Worm (Caenorhabditis elegans) whole organism, young adult: ENCODE results near the gene pkd-2.
A peak's percentile ranks its signal among the peaks of the same experiment; 100 is the strongest.

ENCODE experiments used
- B0035.1 ChIP-seq: sonication (generic microtip); optimal IDR thresholded peaks from 2 replicates; lab custom pipeline; 2016; ENCODE audit warnings: missing genetic modification characterization, mild to moderate bottlenecking, missing compliant biosample characterization, missing genotype, missing genetic modification reagents
- B0261.1 ChIP-seq: sonication (generic microtip); optimal IDR thresholded peaks from 2 replicates; lab custom pipeline; 2016; ENCODE audit warnings: mild to moderate bottlenecking, missing genetic modification characterization, moderate library complexity, missing compliant biosample characterization
- C06A6.2 ChIP-seq: fragments of 200-800 bp; sonication (Bioruptor generic); conservative IDR thresholded peaks from 2 replicates; pipeline ENCODE4 v1.3.6; 2022; ENCODE audit warnings: missing genetic modification characterization, missing compliant biosample characterization
- C17E4.6 ChIP-seq: fragments of 200-800 bp; sonication (Bioruptor generic); IDR thresholded peaks from 2 replicates; pipeline ENCODE4 v1.3.6; 2022; ENCODE audit warnings: missing genetic modification reagents, missing genetic modification characterization, missing compliant biosample characterization
- F33H1.4 ChIP-seq: fragments of 200-800 bp; sonication (Bioruptor generic); IDR thresholded peaks from 2 replicates; pipeline ENCODE4 v1.3.6; 2022; ENCODE audit warnings: missing genetic modification reagents, missing genetic modification characterization, missing compliant biosample characterization
- F49E8.2 ChIP-seq: sonication (generic microtip); optimal IDR thresholded peaks from 3 replicates; lab custom pipeline; 2017; ENCODE audit warnings: missing genetic modification characterization, mild to moderate bottlenecking, missing compliant biosample characterization, antibody characterized with exemption, moderate library complexity; ENCODE audit not compliant: insufficient read depth
- F57A8.1 ChIP-seq: fragments of 200-800 bp; sonication (Bioruptor generic); optimal IDR thresholded peaks from 2 replicates; lab custom pipeline; 2018; ENCODE audit warnings: mild to moderate bottlenecking, missing genetic modification characterization, moderate library complexity, missing compliant biosample characterization
- F57C9.4 ChIP-seq: sonication (generic microtip); optimal IDR thresholded peaks from 2 replicates; lab custom pipeline; 2017; ENCODE audit warnings: mild to moderate bottlenecking, missing genetic modification characterization, missing compliant biosample characterization
- K11D2.4 ChIP-seq: fragments of 200-800 bp; sonication (Bioruptor generic); IDR thresholded peaks from 2 replicates; pipeline ENCODE4 v1.3.6; 2022; ENCODE audit warnings: missing genetic modification reagents, missing genetic modification characterization, missing compliant biosample characterization
- K12H6.12 ChIP-seq: fragments of 200-800 bp; sonication (Bioruptor generic); optimal IDR thresholded peaks from 2 replicates; lab custom pipeline; 2018; ENCODE audit warnings: mild to moderate bottlenecking, missing genetic modification characterization, missing compliant biosample characterization
- T07F8.4 ChIP-seq: sonication (generic microtip); optimal IDR thresholded peaks from 2 replicates; lab custom pipeline; 2016; ENCODE audit warnings: mild to moderate bottlenecking, missing genetic modification characterization, moderate library complexity, missing compliant biosample characterization
- Y67H2A.10 ChIP-seq: fragments of 200-800 bp; sonication (Bioruptor generic); conservative IDR thresholded peaks from 2 replicates; pipeline ENCODE4 v1.3.6; 2022; ENCODE audit warnings: missing genetic modification reagents, missing genetic modification characterization, missing compliant biosample characterization
- Y95B8A.8 ChIP-seq: fragments of 200-800 bp; sonication (Bioruptor generic); IDR thresholded peaks from 2 replicates; pipeline ENCODE4 v1.3.6; 2022; ENCODE audit warnings: missing genetic modification reagents, missing genetic modification characterization, missing compliant biosample characterization
- ama-1 ChIP-seq, 3 experiments: fragments of 150-350 bp in 1 of 3; sonication (generic microtip) in 2 of 3; optimal IDR thresholded peaks; 2 replicates each; lab custom pipeline; 2014 to 2018; ENCODE audit warnings: missing biosample characterization in 2 of 3, missing genetic modification characterization in 2 of 3, missing genetic modification reagents in 2 of 3
- athp-1 ChIP-seq: sonication (generic microtip); optimal IDR thresholded peaks from 2 replicates; lab custom pipeline; 2017; ENCODE audit warnings: mild to moderate bottlenecking, missing genetic modification characterization, missing compliant biosample characterization
- cebp-1 ChIP-seq, 2 experiments: fragments of 200-800 bp in 1 of 2; sonication (Bioruptor generic) in 1 of 2; sonication (generic microtip) in 1 of 2; IDR thresholded peaks in 1 of 2; optimal IDR thresholded peaks in 1 of 2; 2 replicates each; pipeline versions ENCODE4 v1.3.6 to Lab custom; 2017 to 2022; ENCODE audit warnings: missing compliant biosample characterization in 2 of 2, missing genetic modification characterization in 2 of 2, mild to moderate bottlenecking in 1 of 2, missing genetic modification reagents in 1 of 2, moderate library complexity in 1 of 2
- ceh-100 ChIP-seq: fragments of 200-800 bp; sonication (Bioruptor generic); IDR thresholded peaks from 2 replicates; pipeline ENCODE4 v1.3.6; 2022; ENCODE audit warnings: missing genetic modification reagents, missing genetic modification characterization, missing compliant biosample characterization
- ceh-58 ChIP-seq: fragments of 200-800 bp; sonication (Bioruptor generic); IDR thresholded peaks from 2 replicates; pipeline ENCODE4 v1.3.6; 2022; ENCODE audit warnings: missing genetic modification characterization, missing compliant biosample characterization
- ceh-79 ChIP-seq: sonication (generic microtip); optimal IDR thresholded peaks from 2 replicates; lab custom pipeline; 2017; ENCODE audit warnings: mild to moderate bottlenecking, missing genetic modification characterization, missing compliant biosample characterization
- dpl-1 ChIP-seq: fragments of 150-350 bp; optimal IDR thresholded peaks from 2 replicates; lab custom pipeline; 2014; ENCODE audit warnings: missing biosample characterization, missing genetic modification reagents, missing genetic modification characterization
- egl-18 ChIP-seq: fragments of 200-800 bp; sonication (Bioruptor generic); IDR thresholded peaks from 2 replicates; pipeline ENCODE4 v1.3.6; 2022; ENCODE audit warnings: missing genetic modification reagents, missing genetic modification characterization, missing compliant biosample characterization
- egl-44 ChIP-seq: fragments of 200-800 bp; sonication (Bioruptor generic); IDR thresholded peaks from 2 replicates; pipeline ENCODE4 v1.3.6; 2022; ENCODE audit warnings: missing genetic modification reagents, missing genetic modification characterization, missing compliant biosample characterization
- gei-17 ChIP-seq: fragments of 200-800 bp; sonication (Bioruptor generic); optimal IDR thresholded peaks from 2 replicates; lab custom pipeline; 2018; ENCODE audit warnings: mild to moderate bottlenecking, missing genetic modification characterization, missing compliant biosample characterization
- hlh-26 ChIP-seq: fragments of 200-800 bp; sonication (Bioruptor generic); conservative IDR thresholded peaks from 2 replicates; pipeline ENCODE4 v1.3.6; 2022; ENCODE audit warnings: missing genetic modification reagents, missing genetic modification characterization, missing compliant biosample characterization
- hrde-1 ChIP-seq: sonication (generic microtip); optimal IDR thresholded peaks from 2 replicates; lab custom pipeline; 2016; ENCODE audit warnings: missing genetic modification characterization, mild to moderate bottlenecking, missing compliant biosample characterization, moderate library complexity, missing genotype, missing genetic modification reagents, borderline replicate concordance
- hsf-1 ChIP-seq: fragments of 200-800 bp; sonication (Bioruptor generic); IDR thresholded peaks from 2 replicates; pipeline ENCODE4 v1.3.6; 2022; ENCODE audit warnings: missing genetic modification reagents, missing genetic modification characterization, missing compliant biosample characterization
- let-526 ChIP-seq: fragments of 200-800 bp; sonication (Bioruptor generic); IDR thresholded peaks from 2 replicates; pipeline ENCODE4 v1.3.6; 2022; ENCODE audit warnings: missing genetic modification reagents, missing genetic modification characterization, missing compliant biosample characterization
- let-607 ChIP-seq, 2 experiments: fragments of 200-800 bp in 1 of 2; sonication (Bioruptor generic) in 1 of 2; sonication (generic microtip) in 1 of 2; optimal IDR thresholded peaks; 2 replicates each; lab custom pipeline; 2016 to 2018; ENCODE audit warnings: mild to moderate bottlenecking in 2 of 2, missing compliant biosample characterization in 2 of 2, missing genetic modification characterization in 2 of 2, moderate library complexity in 2 of 2, missing genotype in 1 of 2
- madf-10 ChIP-seq: sonication (generic microtip); optimal IDR thresholded peaks from 2 replicates; lab custom pipeline; 2016; ENCODE audit warnings: mild to moderate bottlenecking, missing genetic modification characterization, missing compliant biosample characterization
- madf-3 ChIP-seq: fragments of 200-800 bp; sonication (Bioruptor generic); IDR thresholded peaks from 2 replicates; pipeline ENCODE4 v1.3.6; 2022; ENCODE audit warnings: missing genetic modification reagents, missing genetic modification characterization, missing compliant biosample characterization
- madf-6 ChIP-seq: fragments of 200-800 bp; sonication (Bioruptor generic); IDR thresholded peaks from 2 replicates; pipeline ENCODE4 v1.3.6; 2022; ENCODE audit warnings: missing genetic modification reagents, missing genetic modification characterization, missing compliant biosample characterization
- madf-8 ChIP-seq: fragments of 200-800 bp; sonication (Bioruptor generic); conservative IDR thresholded peaks from 2 replicates; pipeline ENCODE4 v1.3.6; 2022; ENCODE audit warnings: missing genetic modification reagents, missing genetic modification characterization, missing compliant biosample characterization
- mcd-1 ChIP-seq: fragments of 200-800 bp; sonication (Bioruptor generic); IDR thresholded peaks from 2 replicates; pipeline ENCODE4 v1.3.6; 2022; ENCODE audit warnings: missing genetic modification reagents, missing genetic modification characterization, missing compliant biosample characterization
- nfya-1 ChIP-seq: sonication (generic microtip); optimal IDR thresholded peaks from 2 replicates; lab custom pipeline; 2017; ENCODE audit warnings: antibody characterized with exemption, missing compliant biosample characterization, missing genetic modification characterization, borderline replicate concordance; ENCODE audit not compliant: insufficient read depth
- nfya-2 ChIP-seq: fragments of 200-800 bp; sonication (Bioruptor generic); IDR thresholded peaks from 2 replicates; pipeline ENCODE4 v1.3.6; 2022; ENCODE audit warnings: missing genetic modification reagents, missing genetic modification characterization, missing compliant biosample characterization
- nfyb-1 ChIP-seq: fragments of 200-800 bp; sonication (Bioruptor generic); IDR thresholded peaks from 2 replicates; pipeline ENCODE4 v1.3.6; 2022; ENCODE audit warnings: missing genetic modification reagents, missing genetic modification characterization, missing compliant biosample characterization
- nhr-27 ChIP-seq: fragments of 200-800 bp; sonication (Bioruptor generic); optimal IDR thresholded peaks from 2 replicates; lab custom pipeline; 2018; ENCODE audit warnings: mild to moderate bottlenecking, missing genetic modification characterization, moderate library complexity, missing compliant biosample characterization
- nhr-80 ChIP-seq: sonication (generic microtip); optimal IDR thresholded peaks from 2 replicates; lab custom pipeline; 2016; ENCODE audit warnings: missing genetic modification characterization, missing compliant biosample characterization
- nhr-90 ChIP-seq: sonication (generic microtip); optimal IDR thresholded peaks from 2 replicates; lab custom pipeline; 2016; ENCODE audit warnings: missing genotype, mild to moderate bottlenecking, missing genetic modification characterization, missing compliant biosample characterization
- pbrm-1 ChIP-seq: fragments of 200-800 bp; sonication (Bioruptor generic); IDR thresholded peaks from 2 replicates; pipeline ENCODE4 v1.3.6; 2022; ENCODE audit warnings: missing genetic modification reagents, missing genetic modification characterization, missing compliant biosample characterization
- rpc-1 ChIP-seq, 2 experiments: fragments of 150-350 bp in 1 of 2; sonication (generic microtip) in 1 of 2; optimal IDR thresholded peaks; 2 replicates each; lab custom pipeline; 2014 to 2018; ENCODE audit warnings: missing biosample characterization in 1 of 2, missing genetic modification characterization in 1 of 2, missing genetic modification reagents in 1 of 2, missing genotype in 1 of 2
- unc-130 ChIP-seq: sonication (generic microtip); optimal IDR thresholded peaks from 2 replicates; lab custom pipeline; 2016; ENCODE audit warnings: missing genetic modification reagents, missing genetic modification characterization, missing compliant biosample characterization
- xnd-1 ChIP-seq: sonication (generic microtip); optimal IDR thresholded peaks from 2 replicates; lab custom pipeline; 2016; ENCODE audit warnings: missing genotype, missing genetic modification reagents, missing genetic modification characterization, missing compliant biosample characterization
- zfh-2 ChIP-seq: fragments of 200-800 bp; sonication (Bioruptor generic); conservative IDR thresholded peaks from 2 replicates; pipeline ENCODE4 v1.3.6; 2022; ENCODE audit warnings: missing genetic modification reagents, missing genetic modification characterization, missing compliant biosample characterization
- ztf-18 ChIP-seq: sonication (generic microtip); optimal IDR thresholded peaks from 2 replicates; lab custom pipeline; 2016; ENCODE audit warnings: missing genotype, mild to moderate bottlenecking, missing genetic modification characterization, missing compliant biosample characterization
- ztf-26 ChIP-seq: sonication (generic microtip); optimal IDR thresholded peaks from 2 replicates; lab custom pipeline; 2017; ENCODE audit warnings: missing genetic modification characterization, missing compliant biosample characterization
- ztf-6 ChIP-seq: fragments of 200-800 bp; sonication (Bioruptor generic); IDR thresholded peaks from 2 replicates; pipeline ENCODE4 v1.3.6; 2022; ENCODE audit warnings: missing genetic modification reagents, missing genetic modification characterization, missing compliant biosample characterization

pkd-2 gene

ce11 chrIV:15187517-15188181 lies 47.1 kb downstream of the pkd-2 start:
- TF ChIP-seq F57C9.4 (no peak), C17E4.6 (GFP tag; lab: Robert Waterston, UW) (no peak), ceh-79 (tag; lab: Kevin White, UChicago) (no peak), egl-18 (GFP tag; lab: Robert Waterston, UW) (no peak), cebp-1 (GFP tag; IDR thresholded peaks at IDR 0.05; lab: Robert Waterston, UW) (no peak), cebp-1 (tag; optimal IDR thresholded peaks at IDR 0.05; lab: Kevin White, UChicago) (no peak), madf-8 (GFP tag; lab: Robert Waterston, UW) (no peak), let-607 (tag; optimal IDR thresholded peaks at IDR 0.05; lab: Kevin White, UChicago) (no peak), zfh-2 (GFP tag; lab: Robert Waterston, UW) (no peak), C06A6.2 (GFP tag; lab: Robert Waterston, UW) (no peak), madf-3 (GFP tag; lab: Robert Waterston, UW) (no peak), F33H1.4 (GFP tag; lab: Robert Waterston, UW) (no peak), ama-1 (optimal IDR thresholded peaks at IDR 0.05; lab: Kevin White, UChicago) (no peak), ama-1 (GFP tag; optimal IDR thresholded peaks at IDR 0.05; lab: Kevin White, UChicago) (no peak), nfya-1 (tag; lab: Kevin White, UChicago) (no peak), B0261.1 (tag; lab: Kevin White, UChicago) (peak; percentile 83), nfya-2 (GFP tag; lab: Robert Waterston, UW) (no peak), hrde-1 (no peak), madf-6 (GFP tag; lab: Robert Waterston, UW) (no peak), ztf-18 (peak; percentile 60), xnd-1 (no peak), B0035.1 (tag; lab: Kevin White, UChicago) (no peak), mcd-1 (no peak), rpc-1 (optimal IDR thresholded peaks at IDR 0.05; lab: Kevin White, UChicago) (peak; percentile 61), rpc-1 (tag; optimal IDR thresholded peaks at IDR 0.05; lab: Kevin White, UChicago) (peak; percentile 77), nhr-90 (tag; lab: Kevin White, UChicago) (peak; percentile 32), gei-17 (GFP tag; lab: Kevin White, UChicago) (no peak), hlh-26 (GFP tag; lab: Robert Waterston, UW) (no peak), hsf-1 (GFP tag; lab: Robert Waterston, UW) (no peak), K12H6.12 (no peak), athp-1 (tag; lab: Kevin White, UChicago) (no peak), F57A8.1 (GFP tag; lab: Kevin White, UChicago) (no peak), ceh-58 (GFP tag; lab: Robert Waterston, UW) (no peak), Y67H2A.10 (GFP tag; lab: Robert Waterston, UW) (no peak), let-526 (GFP tag; lab: Robert Waterston, UW) (no peak), ceh-100 (GFP tag; lab: Robert Waterston, UW) (no peak), nhr-27 (tag; lab: Kevin White, UChicago) (no peak), T07F8.4 (no peak), dpl-1 (GFP tag; lab: Kevin White, UChicago) (no peak), egl-44 (GFP tag; lab: Robert Waterston, UW) (no peak), K11D2.4 (GFP tag; lab: Robert Waterston, UW) (no peak), Y95B8A.8 (no peak), nfyb-1 (no peak), nhr-80 (tag; lab: Kevin White, UChicago) (no peak), madf-10 (tag; lab: Kevin White, UChicago) (no peak), unc-130 (no peak), pbrm-1 (GFP tag; lab: Robert Waterston, UW) (0 out of 2 replicates have a peak, but pooled peaks have one; percentile 7), ztf-6 (GFP tag; lab: Robert Waterston, UW) (no peak), F49E8.2 (peak; percentile 1), ztf-26 (tag; lab: Kevin White, UChicago) (no peak)
